Worm (Caenorhabditis elegans): ENCODE measurements around the gene C34F11.5.

The C34F11.5 gene

DNA sequence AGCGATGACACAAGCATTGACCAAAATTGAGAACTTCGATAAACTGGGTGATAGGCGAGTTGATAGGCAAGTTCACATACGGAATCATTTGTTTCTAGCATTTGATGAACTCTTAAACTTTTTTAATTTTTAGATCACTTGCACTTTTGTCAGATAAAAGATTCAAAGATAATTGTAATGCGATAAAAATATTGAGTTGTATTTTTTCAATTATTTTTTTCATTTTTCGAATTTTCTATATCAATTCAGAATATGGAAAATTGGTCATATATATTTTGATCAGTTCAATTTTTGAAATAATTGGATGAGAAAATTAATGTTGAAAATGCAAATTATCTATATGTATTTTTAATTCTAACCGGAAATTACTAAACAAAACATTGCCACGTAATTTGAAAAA is 28.9 kb upstream of the C34F11.5 start, which contains the start of gene srb-3:
Gene srb-3, minus strand, starts transcription at position 101 of the 400 bp plus-strand sequence.
- no peak for TF ChIP-seq ama-1 (optimal IDR thresholded peaks at IDR 0.05)
- no peak for TF ChIP-seq tbx-37 (GFP tag; conservative IDR thresholded peaks at IDR 0.05)
- TF ChIP-seq F13C5.2 (tag; optimal IDR thresholded peaks at IDR 0.05): no peak
- TF ChIP-seq ceh-13 (GFP tag; optimal IDR thresholded peaks at IDR 0.05): no peak
- no peak for TF ChIP-seq hnd-1 (tag; optimal IDR thresholded peaks at IDR 0.05)
- no peak for TF ChIP-seq hmbx-1 (tag; optimal IDR thresholded peaks at IDR 0.05)

- no peak for TF ChIP-seq tbx-37 (GFP tag; conservative IDR thresholded peaks at IDR 0.05)
- TF ChIP-seq tra-4 (tag; optimal IDR thresholded peaks at IDR 0.05): no peak
- TF ChIP-seq scrt-1 (GFP tag; IDR thresholded peaks at IDR 0.05): no peak
- TF ChIP-seq hmg-4 (GFP tag; optimal IDR thresholded peaks at IDR 0.05): no peak
- TF ChIP-seq sea-1 (GFP tag; conservative IDR thresholded peaks at IDR 0.05): no peak
- no peak for TF ChIP-seq ets-7 (tag; optimal IDR thresholded peaks at IDR 0.05)
- TF ChIP-seq ceh-36 (tag; optimal IDR thresholded peaks at IDR 0.05): no peak
- no peak for TF ChIP-seq flt-1 (GFP tag; IDR thresholded peaks at IDR 0.05)
- TF ChIP-seq aly-1 (tag; optimal IDR thresholded peaks at IDR 0.05): no peak
- TF ChIP-seq B0310.2 (tag; optimal IDR thresholded peaks at IDR 0.05): no peak
- TF ChIP-seq ceh-13 (GFP tag; optimal IDR thresholded peaks at IDR 0.05): no peak
- no peak for TF ChIP-seq hmbx-1 (tag; optimal IDR thresholded peaks at IDR 0.05)
- no peak for TF ChIP-seq ama-1 (optimal IDR thresholded peaks at IDR 0.05)
- no peak for TF ChIP-seq pes-1 (GFP tag; IDR thresholded peaks at IDR 0.05)
- no peak for TF ChIP-seq tbx-11 (GFP tag; IDR thresholded peaks at IDR 0.05)
Measured at ce11 chrII:5170932-5171331, 24.7 kb upstream of the C34F11.5 start, which contains the start of gene srb-1. Gene srb-1 (minus strand): TSS chrII:5171032.

DNA sequence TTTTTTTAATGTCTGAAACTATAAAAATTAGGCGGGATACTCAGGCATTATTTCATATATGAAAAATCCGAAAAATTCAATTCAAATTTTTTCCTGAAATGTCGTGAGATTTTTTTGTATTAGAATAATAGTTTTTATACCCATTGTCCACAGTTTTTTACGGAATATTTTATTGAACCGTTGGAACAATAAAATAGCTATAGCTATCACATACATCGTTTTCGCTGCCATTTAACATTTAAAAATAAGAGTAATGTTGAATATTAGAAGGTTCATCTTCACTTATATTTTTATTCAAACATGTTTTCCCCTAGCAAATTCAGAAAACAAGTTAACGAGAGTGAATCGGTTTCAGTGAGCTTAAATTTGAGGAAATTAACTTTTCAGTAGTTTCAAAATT is 24.0 kb upstream of the C34F11.5 start, which contains the start of gene C27D6.15:
Gene C27D6.15, plus strand, starts transcription at position 301 of the 400 bp plus-strand sequence.
- no peak for TF ChIP-seq ama-1 (optimal IDR thresholded peaks at IDR 0.05)
- no peak for TF ChIP-seq ceh-36 (tag; optimal IDR thresholded peaks at IDR 0.05)
- no peak for TF ChIP-seq hmbx-1 (tag; optimal IDR thresholded peaks at IDR 0.05)
- no peak for TF ChIP-seq sea-1 (GFP tag; conservative IDR thresholded peaks at IDR 0.05)
- no peak for TF ChIP-seq B0310.2 (tag; optimal IDR thresholded peaks at IDR 0.05)
- no peak for TF ChIP-seq F13C5.2 (tag; optimal IDR thresholded peaks at IDR 0.05)
- no peak for TF ChIP-seq tra-4 (tag; optimal IDR thresholded peaks at IDR 0.05)
- no peak for TF ChIP-seq tbx-37 (GFP tag; conservative IDR thresholded peaks at IDR 0.05)
- no peak for TF ChIP-seq hmg-4 (GFP tag; optimal IDR thresholded peaks at IDR 0.05)
- no peak for TF ChIP-seq scrt-1 (GFP tag; IDR thresholded peaks at IDR 0.05)
- TF ChIP-seq aly-1 (tag; optimal IDR thresholded peaks at IDR 0.05): no peak
- TF ChIP-seq tbx-11 (GFP tag; IDR thresholded peaks at IDR 0.05): no peak
- no peak for TF ChIP-seq hnd-1 (tag; optimal IDR thresholded peaks at IDR 0.05)
- TF ChIP-seq ceh-13 (GFP tag; optimal IDR thresholded peaks at IDR 0.05): no peak
- no peak for TF ChIP-seq flt-1 (GFP tag; IDR thresholded peaks at IDR 0.05)
- TF ChIP-seq ets-7 (tag; optimal IDR thresholded peaks at IDR 0.05): no peak
- no peak for TF ChIP-seq pes-1 (GFP tag; IDR thresholded peaks at IDR 0.05)

DNA sequence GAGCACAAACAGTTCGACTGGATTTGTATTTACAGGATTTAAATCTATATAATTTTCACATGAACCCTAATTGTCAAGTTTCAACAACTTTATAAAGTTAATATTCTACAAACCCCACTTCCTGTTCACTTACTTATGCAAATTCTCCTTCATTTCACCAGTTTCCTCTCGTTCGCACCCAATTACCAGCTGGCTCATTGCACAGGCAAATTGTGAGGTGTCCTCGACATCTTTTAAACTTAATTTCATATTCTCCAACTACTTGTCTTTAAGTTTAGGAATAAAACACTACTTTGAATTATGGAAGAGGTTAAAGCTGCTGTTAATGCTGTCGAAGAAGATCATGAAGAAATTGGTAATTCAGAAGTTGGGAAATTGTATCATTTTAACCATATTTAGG is 23.2 kb upstream of the C34F11.5 start, which contains the start of gene C27D6.1:
Gene C27D6.1, plus strand, starts transcription at position 301 of the 400 bp plus-strand sequence.
- TF ChIP-seq ama-1 (optimal IDR thresholded peaks at IDR 0.05): no peak
- TF ChIP-seq tra-4 (tag; optimal IDR thresholded peaks at IDR 0.05): no peak
- TF ChIP-seq hmbx-1 (tag; optimal IDR thresholded peaks at IDR 0.05): no peak
- no peak for TF ChIP-seq tbx-37 (GFP tag; conservative IDR thresholded peaks at IDR 0.05)
- no peak for TF ChIP-seq hnd-1 (tag; optimal IDR thresholded peaks at IDR 0.05)
- no peak for TF ChIP-seq F13C5.2 (tag; optimal IDR thresholded peaks at IDR 0.05)
- no peak for TF ChIP-seq B0310.2 (tag; optimal IDR thresholded peaks at IDR 0.05)
- TF ChIP-seq scrt-1 (GFP tag; IDR thresholded peaks at IDR 0.05): no peak

DNA sequence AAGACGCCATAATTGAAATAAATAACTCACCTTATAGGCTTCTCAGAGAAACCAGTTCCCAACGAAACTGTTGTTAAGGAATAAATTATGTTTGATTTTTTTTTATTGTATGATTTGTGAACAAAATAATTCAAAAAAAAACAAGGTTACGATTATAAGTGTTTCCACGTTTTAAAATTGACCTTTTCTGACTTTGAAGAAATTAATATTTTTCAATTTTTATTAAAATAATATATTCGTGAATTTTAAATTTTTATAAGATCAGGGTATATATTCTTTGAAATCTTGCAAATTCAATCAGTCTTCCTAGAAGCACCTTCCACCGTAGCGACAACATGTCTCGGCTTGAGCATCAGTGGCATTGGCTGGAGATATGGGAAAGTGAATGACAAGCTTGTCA is 21.2 kb upstream of the C34F11.5 start, which contains the start of gene C27D6.3:
Gene C27D6.3, minus strand, starts transcription at position 101 of the 400 bp plus-strand sequence.
- TF ChIP-seq hmbx-1 (tag; optimal IDR thresholded peaks at IDR 0.05) (no peak), ama-1 (optimal IDR thresholded peaks at IDR 0.05) (no peak), B0310.2 (tag; optimal IDR thresholded peaks at IDR 0.05) (no peak), F13C5.2 (tag; optimal IDR thresholded peaks at IDR 0.05) (no peak), ceh-13 (GFP tag; optimal IDR thresholded peaks at IDR 0.05) (no peak), tbx-37 (GFP tag; conservative IDR thresholded peaks at IDR 0.05) (no peak), hnd-1 (tag; optimal IDR thresholded peaks at IDR 0.05) (no peak), pes-1 (GFP tag; IDR thresholded peaks at IDR 0.05) (no peak)

- TF ChIP-seq ceh-36 (tag; optimal IDR thresholded peaks at IDR 0.05) (no peak), aly-1 (tag; optimal IDR thresholded peaks at IDR 0.05) (no peak), pes-1 (GFP tag; IDR thresholded peaks at IDR 0.05) (no peak), ama-1 (optimal IDR thresholded peaks at IDR 0.05) (no peak), tra-4 (tag; optimal IDR thresholded peaks at IDR 0.05) (no peak), ceh-13 (GFP tag; optimal IDR thresholded peaks at IDR 0.05) (no peak), sea-1 (GFP tag; conservative IDR thresholded peaks at IDR 0.05) (no peak), hmbx-1 (tag; optimal IDR thresholded peaks at IDR 0.05) (no peak), tbx-11 (GFP tag; IDR thresholded peaks at IDR 0.05) (no peak), hmg-4 (GFP tag; optimal IDR thresholded peaks at IDR 0.05) (no peak), scrt-1 (GFP tag; IDR thresholded peaks at IDR 0.05) (no peak), tbx-37 (GFP tag; conservative IDR thresholded peaks at IDR 0.05) (no peak), B0310.2 (tag; optimal IDR thresholded peaks at IDR 0.05) (no peak), hnd-1 (tag; optimal IDR thresholded peaks at IDR 0.05) (no peak)
Measured at ce11 chrII:5176934-5177333, 18.7 kb upstream of the C34F11.5 start.

DNA sequence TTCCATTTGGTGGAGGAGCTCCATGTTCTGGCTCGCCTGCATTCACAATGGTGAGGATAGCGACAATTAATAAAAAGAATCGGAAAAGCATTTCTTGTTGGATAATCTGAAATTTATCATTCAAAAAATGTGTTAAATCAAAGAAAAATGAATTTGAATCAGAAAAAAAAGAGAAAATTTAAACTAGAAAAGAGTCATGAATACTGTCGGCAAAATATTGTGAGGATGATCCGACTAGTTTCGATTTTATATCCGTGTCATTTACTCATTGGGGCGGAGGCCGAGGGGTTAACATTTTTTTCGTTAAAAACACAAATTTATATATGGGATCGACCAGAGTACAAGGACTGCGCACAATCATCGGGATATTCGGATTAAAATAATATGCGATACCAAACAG is 17.7 kb upstream of the C34F11.5 start, which contains the start of gene C27D6.12:
Gene C27D6.12, minus strand, starts transcription at position 101 of the 400 bp plus-strand sequence.
- TF ChIP-seq ceh-13 (GFP tag; optimal IDR thresholded peaks at IDR 0.05) (no peak), hnd-1 (tag; optimal IDR thresholded peaks at IDR 0.05) (no peak), B0310.2 (tag; optimal IDR thresholded peaks at IDR 0.05) (no peak), ama-1 (optimal IDR thresholded peaks at IDR 0.05) (no peak), hmg-4 (GFP tag; optimal IDR thresholded peaks at IDR 0.05) (no peak), ets-7 (tag; optimal IDR thresholded peaks at IDR 0.05) (no peak)

DNA sequence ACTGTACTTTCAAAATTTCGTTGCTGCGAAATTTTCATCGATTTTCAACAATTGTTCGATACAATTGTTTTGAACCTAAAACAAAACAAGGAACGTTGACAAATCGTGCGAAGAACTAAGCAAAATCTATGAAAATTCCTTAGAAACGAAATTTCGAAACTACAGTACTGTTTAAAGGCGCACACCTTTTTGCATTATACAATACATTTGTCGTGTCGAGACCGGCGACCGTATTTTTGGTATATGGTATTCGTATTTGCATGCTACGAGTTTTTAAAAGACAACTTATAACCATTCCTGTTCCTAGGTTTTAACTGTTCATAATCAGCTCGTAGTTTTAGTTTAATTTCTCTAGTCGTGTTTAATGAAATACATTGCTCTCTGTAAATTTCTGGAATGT is 17.0 kb upstream of the C34F11.5 start:
- no peak for TF ChIP-seq pes-1 (GFP tag; IDR thresholded peaks at IDR 0.05)
- TF ChIP-seq flt-1 (GFP tag; IDR thresholded peaks at IDR 0.05): no peak
- no peak for TF ChIP-seq F13C5.2 (tag; optimal IDR thresholded peaks at IDR 0.05)
- TF ChIP-seq ceh-13 (GFP tag; optimal IDR thresholded peaks at IDR 0.05): no peak
- TF ChIP-seq sea-1 (GFP tag; conservative IDR thresholded peaks at IDR 0.05): no peak
- no peak for TF ChIP-seq hnd-1 (tag; optimal IDR thresholded peaks at IDR 0.05)
- no peak for TF ChIP-seq tbx-37 (GFP tag; conservative IDR thresholded peaks at IDR 0.05)
